Fruit fly (Drosophila melanogaster) S2 (cell line): ENCODE data around the gene Tif-IA.

ENCODE experiments used
- CG8478 ChIP-seq: fragments of >200 bp; optimal IDR thresholded peaks from 2 replicates; lab custom pipeline; 2018
- CTCF ChIP-seq, 2 experiments: fragments of >200 bp; optimal IDR thresholded peaks; 2 replicates each; lab custom pipeline; 2018

DNA sequence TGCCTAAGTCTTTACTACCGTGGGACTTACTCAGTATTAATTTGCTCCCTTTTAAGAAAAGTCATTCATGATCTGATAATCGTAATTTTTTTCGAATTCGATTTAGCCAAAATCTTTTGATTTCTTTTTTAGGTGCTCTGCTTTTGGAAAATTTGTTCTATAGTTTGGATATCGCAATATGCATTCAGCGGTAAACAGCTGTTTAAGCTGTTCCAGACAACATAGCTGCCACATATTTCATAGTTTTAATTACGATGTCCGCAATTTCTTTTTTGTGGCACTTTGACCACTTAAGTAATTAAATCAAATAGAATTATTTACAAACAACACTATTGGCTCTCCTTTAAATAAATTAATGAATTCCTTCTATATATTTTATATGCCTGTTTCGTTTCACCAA lies 1.4 kb upstream of the Tif-IA start:
- TF ChIP-seq CG8478 (lab: Kevin White, UChicago) (no peak), CTCF (optimal IDR thresholded peaks at IDR 0.05; lab: Kevin White, UChicago) (no peak)
